Fruit fly (Drosophila melanogaster) whole organism, embryonic: Measurements from ENCODE around the gene Gclc.

ENCODE experiments used
- B-H1 ChIP-seq: fragments of 200-800 bp; sonication (Bioruptor generic); IDR thresholded peaks from 3 replicates; pipeline ENCODE4 v1.3.6; 2022; ENCODE audit warnings: missing biosample characterization, missing genetic modification characterization
- Bgb ChIP-seq: fragments of 200-800 bp; sonication (Bioruptor generic); IDR thresholded peaks from 2 replicates; pipeline ENCODE4 v1.3.6; 2022; ENCODE audit warnings: missing biosample characterization, missing genetic modification characterization; ENCODE audit not compliant: partially characterized antibody
- CG10209 ChIP-seq: fragments of 200-800 bp; sonication (Bioruptor generic); optimal IDR thresholded peaks from 3 replicates; lab custom pipeline; 2017; ENCODE audit warnings: missing biosample characterization, mild to moderate bottlenecking, missing genetic modification characterization, missing genetic modification reagents
- CG10321 ChIP-seq: fragments of 200-800 bp; sonication (Bioruptor generic); IDR thresholded peaks from 2 replicates; pipeline ENCODE4 v1.3.6; 2022; ENCODE audit warnings: missing biosample characterization, missing genetic modification characterization
- CG10979 ChIP-seq: fragments of 200-800 bp; sonication (Bioruptor generic); optimal IDR thresholded peaks from 2 replicates; lab custom pipeline; 2018; ENCODE audit warnings: missing biosample characterization, mild to moderate bottlenecking, missing genetic modification characterization, moderate library complexity
- CG11247 ChIP-seq: fragments of 200-800 bp; sonication (Bioruptor generic); IDR thresholded peaks from 2 replicates; pipeline ENCODE4 v1.3.6; 2022; ENCODE audit warnings: missing biosample characterization, missing genetic modification characterization
- CG11504 ChIP-seq: fragments of 200-800 bp; sonication (Bioruptor generic); optimal IDR thresholded peaks from 3 replicates; lab custom pipeline; 2019; ENCODE audit warnings: missing biosample characterization, mild to moderate bottlenecking, missing genetic modification characterization, moderate library complexity
- CG12236 ChIP-seq: fragments of 200-800 bp; sonication (Bioruptor generic); optimal IDR thresholded peaks from 2 replicates; lab custom pipeline; 2016; ENCODE audit warnings: missing biosample characterization, missing genetic modification characterization
- CG13287 ChIP-seq: fragments of 200-800 bp; sonication (Bioruptor generic); IDR thresholded peaks from 2 replicates; pipeline ENCODE4 v1.3.6; 2022; ENCODE audit warnings: missing biosample characterization, missing genetic modification characterization; ENCODE audit not compliant: partially characterized antibody
- CG13775 ChIP-seq: fragments of 200-800 bp; sonication (Bioruptor generic); optimal IDR thresholded peaks from 3 replicates; lab custom pipeline; 2017; ENCODE audit warnings: missing biosample characterization, mild to moderate bottlenecking, missing genetic modification characterization
- CG33557 ChIP-seq: fragments of 200-800 bp; sonication (Bioruptor generic); optimal IDR thresholded peaks from 2 replicates; lab custom pipeline; 2019; ENCODE audit warnings: missing biosample characterization, mild to moderate bottlenecking, missing genetic modification characterization, moderate library complexity
- CG7556 ChIP-seq: fragments of 200-800 bp; sonication (Bioruptor generic); optimal IDR thresholded peaks from 2 replicates; lab custom pipeline; 2017; ENCODE audit warnings: missing biosample characterization, mild to moderate bottlenecking, missing genetic modification characterization
- CG7745 ChIP-seq: fragments of 200-800 bp; sonication (Bioruptor generic); optimal IDR thresholded peaks from 2 replicates; lab custom pipeline; 2018; ENCODE audit warnings: missing biosample characterization, mild to moderate bottlenecking, missing genetic modification characterization, moderate library complexity
- CG7963 ChIP-seq: fragments of 200-800 bp; sonication (Bioruptor generic); IDR thresholded peaks from 3 replicates; pipeline ENCODE4 v1.3.6; 2022; ENCODE audit warnings: missing biosample characterization, missing genetic modification characterization; ENCODE audit not compliant: partially characterized antibody
- CG8290 ChIP-seq, 3 experiments: fragments of 200-800 bp; sonication (Bioruptor generic); optimal IDR thresholded peaks; 2 replicates each; lab custom pipeline; 2016 to 2019; ENCODE audit warnings: missing biosample characterization in 3 of 3, missing genetic modification characterization in 3 of 3, mild to moderate bottlenecking in 2 of 3, moderate library complexity in 1 of 3
- CG9817 ChIP-seq: fragments of 200-800 bp; sonication (Bioruptor generic); optimal IDR thresholded peaks from 2 replicates; lab custom pipeline; 2018; ENCODE audit warnings: missing biosample characterization, mild to moderate bottlenecking, missing genetic modification characterization, moderate library complexity
- Camta ChIP-seq: fragments of 200-800 bp; sonication (Bioruptor generic); optimal IDR thresholded peaks from 2 replicates; lab custom pipeline; 2016; ENCODE audit warnings: missing biosample characterization, missing genetic modification characterization
- Dref ChIP-seq: fragments of 200-800 bp; sonication (Bioruptor generic); IDR thresholded peaks from 2 replicates; pipeline ENCODE4 v1.3.6; 2022; ENCODE audit warnings: missing biosample characterization, missing genetic modification characterization
- Elba2 ChIP-seq: fragments of 200-800 bp; sonication (Bioruptor generic); optimal IDR thresholded peaks from 3 replicates; lab custom pipeline; 2016; ENCODE audit warnings: missing biosample characterization, missing genetic modification characterization
- HLH3B ChIP-seq: fragments of 200-800 bp; sonication (Bioruptor generic); IDR thresholded peaks from 2 replicates; pipeline ENCODE4 v1.3.6; 2022; ENCODE audit warnings: missing biosample characterization, missing genetic modification characterization
- HmgD ChIP-seq: fragments of 200-800 bp; sonication (Bioruptor generic); optimal IDR thresholded peaks from 3 replicates; lab custom pipeline; 2016; ENCODE audit warnings: missing biosample characterization, missing genetic modification characterization
- Hr3 ChIP-seq: fragments of 200-800 bp; sonication (Bioruptor generic); optimal IDR thresholded peaks from 3 replicates; lab custom pipeline; 2016; ENCODE audit warnings: missing biosample characterization, missing genetic modification characterization
- Hsf ChIP-seq: fragments of 200-800 bp; sonication (Bioruptor generic); optimal IDR thresholded peaks from 3 replicates; lab custom pipeline; 2016; ENCODE audit warnings: missing biosample characterization, missing genetic modification characterization
- Jarid2 ChIP-seq: fragments of 200-800 bp; sonication (Bioruptor generic); optimal IDR thresholded peaks from 3 replicates; lab custom pipeline; 2017; ENCODE audit warnings: mild to moderate bottlenecking, missing biosample characterization, missing genetic modification reagents, missing genetic modification characterization
- Lhr ChIP-seq: fragments of 200-800 bp; sonication (Bioruptor generic); optimal IDR thresholded peaks from 3 replicates; lab custom pipeline; 2017; ENCODE audit warnings: mild to moderate bottlenecking, missing biosample characterization, missing genetic modification reagents, missing genetic modification characterization
- Med ChIP-seq: fragments of 200-800 bp; sonication (Bioruptor generic); peaks from one replicate; lab custom pipeline; 2016; ENCODE audit warnings: missing biosample characterization, missing genetic modification characterization, mild to moderate bottlenecking, inconsistent platforms, moderate library complexity
- Meics ChIP-seq: fragments of 200-800 bp; sonication (Bioruptor generic); optimal IDR thresholded peaks from 2 replicates; lab custom pipeline; 2017; ENCODE audit warnings: missing biosample characterization, mild to moderate bottlenecking, missing genetic modification characterization
- Taf1 ChIP-seq: fragments of 200-800 bp; sonication (Bioruptor generic); IDR thresholded peaks from 2 replicates; pipeline ENCODE4 v1.3.6; 2022; ENCODE audit warnings: missing biosample characterization, missing genetic modification characterization
- Vsx1 ChIP-seq: fragments of 200-800 bp; sonication (Bioruptor generic); optimal IDR thresholded peaks from 2 replicates; lab custom pipeline; 2017; ENCODE audit warnings: missing biosample characterization, mild to moderate bottlenecking, missing genetic modification characterization, missing genetic modification reagents
- ci ChIP-seq: fragments of 200-800 bp; sonication (Bioruptor generic); IDR thresholded peaks from 3 replicates; pipeline ENCODE4 v1.3.6; 2022; ENCODE audit warnings: missing biosample characterization, missing genetic modification characterization
- crp ChIP-seq, 2 experiments: fragments of 200-800 bp; sonication (Bioruptor generic); optimal IDR thresholded peaks; 2 replicates in 1 of 2; 3 replicates in 1 of 2; lab custom pipeline; 2017; ENCODE audit warnings: missing biosample characterization in 2 of 2, missing genetic modification characterization in 2 of 2, mild to moderate bottlenecking in 1 of 2, moderate library complexity in 1 of 2
- dan ChIP-seq: fragments of 200-800 bp; sonication (Bioruptor generic); IDR thresholded peaks from 2 replicates; pipeline ENCODE4 v1.3.6; 2022; ENCODE audit warnings: missing biosample characterization, missing genetic modification characterization
- ewg ChIP-seq: fragments of 200-800 bp; sonication (Bioruptor generic); optimal IDR thresholded peaks from 3 replicates; lab custom pipeline; 2017; ENCODE audit warnings: mild to moderate bottlenecking, missing biosample characterization, missing genetic modification reagents, missing genetic modification characterization
- hb ChIP-seq: fragments of 200-800 bp; sonication (Bioruptor generic); IDR thresholded peaks from 3 replicates; pipeline ENCODE4 v1.3.6; 2022; ENCODE audit warnings: missing biosample characterization, missing genetic modification characterization; ENCODE audit not compliant: partially characterized antibody
- hbn ChIP-seq: fragments of 200-800 bp; sonication (Bioruptor generic); IDR thresholded peaks from 2 replicates; pipeline ENCODE4 v1.3.6; 2022; ENCODE audit warnings: missing biosample characterization, missing genetic modification characterization; ENCODE audit not compliant: partially characterized antibody
- jigr1 ChIP-seq: fragments of 200-800 bp; sonication (Bioruptor generic); IDR thresholded peaks from 3 replicates; pipeline ENCODE4 v1.3.6; 2022; ENCODE audit warnings: missing biosample characterization, missing genetic modification characterization
- jumu ChIP-seq: fragments of 200-800 bp; sonication (Bioruptor generic); optimal IDR thresholded peaks from 3 replicates; lab custom pipeline; 2016; ENCODE audit warnings: missing biosample characterization, missing genetic modification characterization
- lola ChIP-seq, 3 experiments: fragments of >200 bp in 2 of 3; fragments of 200-800 bp in 1 of 3; sonication (Bioruptor generic) in 1 of 3; optimal IDR thresholded peaks; 2 replicates each; lab custom pipeline; 2017 to 2019; ENCODE audit warnings: missing biosample characterization in 3 of 3, missing genetic modification characterization in 3 of 3, mild to moderate bottlenecking in 1 of 3, moderate library complexity in 1 of 3
- run ChIP-seq: fragments of 200-800 bp; sonication (Bioruptor generic); optimal IDR thresholded peaks from 3 replicates; lab custom pipeline; 2018; ENCODE audit warnings: missing biosample characterization, mild to moderate bottlenecking, missing genetic modification characterization
- sd ChIP-seq: fragments of 200-800 bp; sonication (Bioruptor generic); optimal IDR thresholded peaks from 3 replicates; lab custom pipeline; 2018; ENCODE audit warnings: missing biosample characterization, mild to moderate bottlenecking, missing genetic modification characterization, moderate library complexity
- seq ChIP-seq: fragments of 200-800 bp; sonication (Bioruptor generic); IDR thresholded peaks from 2 replicates; pipeline ENCODE4 v1.3.6; 2022; ENCODE audit warnings: missing biosample characterization, missing genetic modification characterization
- slou ChIP-seq: fragments of 200-800 bp; sonication (Bioruptor generic); optimal IDR thresholded peaks from 3 replicates; lab custom pipeline; 2016; ENCODE audit warnings: missing biosample characterization, missing genetic modification characterization
- tap ChIP-seq: fragments of 200-800 bp; optimal IDR thresholded peaks from 3 replicates; lab custom pipeline; 2019; ENCODE audit warnings: missing biosample characterization, mild to moderate bottlenecking, missing genetic modification characterization, moderate library complexity
- tll ChIP-seq, 2 experiments: fragments of 200-800 bp in 1 of 2; fragments of >200 bp in 1 of 2; sonication (Bioruptor generic) in 1 of 2; optimal IDR thresholded peaks; 2 replicates each; lab custom pipeline; 2017 to 2019; ENCODE audit warnings: missing biosample characterization in 2 of 2, missing genetic modification characterization in 2 of 2, mild to moderate bottlenecking in 1 of 2, moderate library complexity in 1 of 2

Gclc gene

dm6 chrX:8106281-8107050 is 9.5 kb downstream of the Gclc start (continued):
- no peak for TF ChIP-seq run (tag; lab: Kevin White, UChicago)

dm6 chrX:8101479-8102198 is 14.3 kb downstream of the Gclc start, which contains the start of gene CG2258:
TSS of gene CG2258 (minus strand) at chrX:8102095.
- peak; percentile 40; the same call in 1 of the 2 replicates for TF ChIP-seq CG13287 (GFP tag; lab: Robert Waterston, UW)
- peak; percentile 89 for TF ChIP-seq CG9817 (tag; lab: Kevin White, UChicago)
- peak; percentile 91 for TF ChIP-seq tap (tag; lab: Kevin White, UChicago)
- TF ChIP-seq B-H1 (GFP tag; lab: Robert Waterston, UW), result peak; percentile 73
- peak; percentile 52 for TF ChIP-seq slou (GFP tag; lab: Kevin White, UChicago)
- TF ChIP-seq CG7556 (GFP tag; lab: Kevin White, UChicago), result peak; percentile 76
- no peak for TF ChIP-seq Camta (GFP tag; lab: Kevin White, UChicago)
- peak; percentile 44 for TF ChIP-seq Jarid2 (GFP tag; lab: Kevin White, UChicago)
- TF ChIP-seq tll (GFP tag; optimal IDR thresholded peaks at IDR 0.05; lab: Kevin White, UChicago), result no peak
- peak; percentile 75 for TF ChIP-seq Hr3 (GFP tag; lab: Kevin White, UChicago)
- TF ChIP-seq Lhr, result peak; percentile 49
- TF ChIP-seq Elba2, result no peak
- TF ChIP-seq Meics (GFP tag; lab: Kevin White, UChicago), result peak; percentile 82
- TF ChIP-seq CG33557 (GFP tag; lab: Kevin White, UChicago), result peak; percentile 46
- TF ChIP-seq CG10209 (GFP tag; lab: Kevin White, UChicago), result peak; percentile 78
- peak; percentile 74 for TF ChIP-seq ewg (GFP tag; lab: Kevin White, UChicago)
- no peak for TF ChIP-seq dan (GFP tag; lab: Robert Waterston, UW)
- peak; percentile 84 for TF ChIP-seq CG11247
- TF ChIP-seq hb, result no peak
- TF ChIP-seq Bgb (GFP tag; lab: Robert Waterston, UW), result no peak; the same call in 1 of the 2 replicates
- peak; percentile 82 for TF ChIP-seq jigr1 (GFP tag; lab: Robert Waterston, UW)
- TF ChIP-seq jumu, result no peak
- peak in 1 of 3 experiments; percentile 58 for TF ChIP-seq lola (GFP tag; optimal IDR thresholded peaks at IDR 0.05; lab: Kevin White, UChicago)
- TF ChIP-seq Taf1 (GFP tag; lab: Robert Waterston, UW), result peak; percentile 66
- no peak for TF ChIP-seq hbn
- peak; percentile 47; the same call in 1 of the 2 replicates for TF ChIP-seq CG10321 (GFP tag; lab: Robert Waterston, UW)
- peak; percentile 92 for TF ChIP-seq HLH3B (GFP tag; lab: Robert Waterston, UW)
- peak; percentile 95 for TF ChIP-seq Med (GFP tag; lab: Kevin White, UChicago)
- TF ChIP-seq Hsf, result peak; percentile 85
- peak; percentile 93 for TF ChIP-seq ci (GFP tag; lab: Robert Waterston, UW)
- TF ChIP-seq CG11504 (tag; lab: Kevin White, UChicago), result peak; percentile 77
- TF ChIP-seq CG12236 (GFP tag; lab: Kevin White, UChicago), result peak; percentile 15
- TF ChIP-seq sd (tag; lab: Kevin White, UChicago), result peak; percentile 59
- peak; percentile 53 for TF ChIP-seq CG13775 (GFP tag; lab: Kevin White, UChicago)
- TF ChIP-seq CG7745 (tag; lab: Kevin White, UChicago), result no peak
- peak; percentile 69 for TF ChIP-seq seq
- no peak for TF ChIP-seq CG8290 (GFP tag; optimal IDR thresholded peaks at IDR 0.05; lab: Kevin White, UChicago)
- peak; percentile 16 to 87 for TF ChIP-seq CG8290 (tag; optimal IDR thresholded peaks at IDR 0.05; lab: Kevin White, UChicago)
- peak in 1 of 2 experiments; percentile 12 for TF ChIP-seq crp (GFP tag; optimal IDR thresholded peaks at IDR 0.05; lab: Kevin White, UChicago)
- TF ChIP-seq Dref (GFP tag; lab: Robert Waterston, UW), result peak; percentile 72
- TF ChIP-seq HmgD (GFP tag; lab: Kevin White, UChicago), result no peak
- no peak for TF ChIP-seq CG7963 (GFP tag; lab: Robert Waterston, UW)
- peak; percentile 67 for TF ChIP-seq Vsx1
- TF ChIP-seq CG10979 (tag; lab: Kevin White, UChicago), result peak; percentile 89
